Fruit fly (Drosophila melanogaster) whole organism, embryonic: ENCODE measurements around the gene PIG-B.

Experiments
- Abd-B ChIP-seq: fragments of 200-800 bp; sonication (Bioruptor generic); optimal IDR thresholded peaks from 2 replicates; lab custom pipeline; 2018; ENCODE audit warnings: missing biosample characterization, mild to moderate bottlenecking, missing genetic modification characterization, moderate library complexity
- Antp ChIP-seq: fragments of 200-800 bp; sonication (Bioruptor generic); optimal IDR thresholded peaks from 3 replicates; lab custom pipeline; 2016; ENCODE audit warnings: missing biosample characterization, missing genetic modification characterization
- CG10565 ChIP-seq: fragments of 200-800 bp; sonication (Bioruptor generic); optimal IDR thresholded peaks from 3 replicates; lab custom pipeline; 2016; ENCODE audit warnings: missing biosample characterization, mild to moderate bottlenecking, missing genetic modification characterization
- CG11695 ChIP-seq: fragments of 200-800 bp; sonication (Bioruptor generic); IDR thresholded peaks from 3 replicates; pipeline ENCODE4 v1.3.6; 2022; ENCODE audit warnings: missing biosample characterization, missing genetic modification characterization
- CG12744 ChIP-seq: fragments of 200-800 bp; sonication (Bioruptor generic); optimal IDR thresholded peaks from 2 replicates; lab custom pipeline; 2016; ENCODE audit warnings: missing biosample characterization, missing genetic modification characterization
- CG13624 ChIP-seq: fragments of 200-800 bp; sonication (Bioruptor generic); optimal IDR thresholded peaks from 2 replicates; lab custom pipeline; 2016; ENCODE audit warnings: missing biosample characterization, missing genetic modification characterization
- CG1602 ChIP-seq: fragments of 200-800 bp; sonication (Bioruptor generic); optimal IDR thresholded peaks from 3 replicates; lab custom pipeline; 2016; ENCODE audit warnings: missing biosample characterization, missing genetic modification characterization
- CG2199 ChIP-seq: fragments of 200-800 bp; sonication (Bioruptor generic); IDR thresholded peaks from 3 replicates; pipeline ENCODE4 v1.3.6; 2022; ENCODE audit warnings: missing biosample characterization, missing genetic modification characterization
- CG2712 ChIP-seq: fragments of 200-800 bp; optimal IDR thresholded peaks from 3 replicates; lab custom pipeline; 2019; ENCODE audit warnings: missing biosample characterization, mild to moderate bottlenecking, missing genetic modification characterization, moderate library complexity
- CG3065 ChIP-seq: fragments of 200-800 bp; sonication (Bioruptor generic); optimal IDR thresholded peaks from 2 replicates; lab custom pipeline; 2016; ENCODE audit warnings: missing biosample characterization, missing genetic modification characterization
- CG3407 ChIP-seq: fragments of 200-800 bp; sonication (Bioruptor generic); optimal IDR thresholded peaks from 2 replicates; lab custom pipeline; 2018; ENCODE audit warnings: missing biosample characterization, mild to moderate bottlenecking, missing genetic modification characterization
- CG4424 ChIP-seq: fragments of 200-800 bp; sonication (Bioruptor generic); optimal IDR thresholded peaks from 3 replicates; lab custom pipeline; 2016; ENCODE audit warnings: missing biosample characterization, missing genetic modification characterization
- CG5245 ChIP-seq: fragments of 200-800 bp; sonication (Bioruptor generic); optimal IDR thresholded peaks from 3 replicates; lab custom pipeline; 2016; ENCODE audit warnings: missing biosample characterization, missing genetic modification characterization
- CG6683 ChIP-seq: fragments of 200-800 bp; sonication (Bioruptor generic); optimal IDR thresholded peaks from 2 replicates; lab custom pipeline; 2017; ENCODE audit warnings: missing biosample characterization, mild to moderate bottlenecking, missing genetic modification characterization, missing genetic modification reagents
- CG8281 ChIP-seq: fragments of 200-800 bp; sonication (Bioruptor generic); optimal IDR thresholded peaks from 2 replicates; lab custom pipeline; 2018; ENCODE audit warnings: missing biosample characterization, mild to moderate bottlenecking, missing genetic modification characterization, moderate library complexity
- CG8359 ChIP-seq: fragments of 200-800 bp; sonication (Bioruptor generic); optimal IDR thresholded peaks from 2 replicates; lab custom pipeline; 2017; ENCODE audit warnings: missing biosample characterization, mild to moderate bottlenecking, missing genetic modification characterization, borderline replicate concordance
- CG8944 ChIP-seq: fragments of 200-800 bp; sonication (Bioruptor generic); optimal IDR thresholded peaks from 3 replicates; lab custom pipeline; 2016; ENCODE audit warnings: missing biosample characterization, missing genetic modification characterization
- CG9876 ChIP-seq: fragments of 200-800 bp; sonication (Bioruptor generic); optimal IDR thresholded peaks from 2 replicates; lab custom pipeline; 2016; ENCODE audit warnings: missing biosample characterization, missing genetic modification characterization
- Dp ChIP-seq: fragments of 200-800 bp; sonication (Bioruptor generic); optimal IDR thresholded peaks from 2 replicates; lab custom pipeline; 2018; ENCODE audit warnings: missing biosample characterization, mild to moderate bottlenecking, missing genetic modification characterization, moderate library complexity
- HLH3B ChIP-seq: fragments of 200-800 bp; sonication (Bioruptor generic); IDR thresholded peaks from 2 replicates; pipeline ENCODE4 v1.3.6; 2022; ENCODE audit warnings: missing biosample characterization, missing genetic modification characterization
- Hr39 ChIP-seq: fragments of >200 bp; optimal IDR thresholded peaks from 2 replicates; lab custom pipeline; 2017
- Kr ChIP-seq: fragments of 200-800 bp; sonication (Bioruptor generic); optimal IDR thresholded peaks from 2 replicates; lab custom pipeline; 2017; ENCODE audit warnings: missing biosample characterization, mild to moderate bottlenecking, missing genetic modification characterization
- MESR4 ChIP-seq: fragments of 200-800 bp; sonication (Bioruptor generic); optimal IDR thresholded peaks from 2 replicates; lab custom pipeline; 2018; ENCODE audit warnings: missing biosample characterization, mild to moderate bottlenecking, missing genetic modification characterization, moderate library complexity
- Med ChIP-seq: fragments of 200-800 bp; sonication (Bioruptor generic); peaks from one replicate; lab custom pipeline; 2016; ENCODE audit warnings: missing biosample characterization, missing genetic modification characterization, mild to moderate bottlenecking, inconsistent platforms, moderate library complexity
- NC2α ChIP-seq: fragments of 200-800 bp; sonication (Bioruptor generic); optimal IDR thresholded peaks from 2 replicates; lab custom pipeline; 2016; ENCODE audit warnings: missing biosample characterization, missing genetic modification characterization
- Neu2 ChIP-seq: fragments of 200-800 bp; sonication (Bioruptor generic); optimal IDR thresholded peaks from 3 replicates; lab custom pipeline; 2016; ENCODE audit warnings: missing biosample characterization, missing genetic modification characterization, borderline replicate concordance
- Optix ChIP-seq: fragments of 200-800 bp; sonication (Bioruptor generic); IDR thresholded peaks from 3 replicates; pipeline ENCODE4 v1.3.6; 2022; ENCODE audit warnings: missing biosample characterization, missing genetic modification characterization
- Pdp1 ChIP-seq, 2 experiments: fragments of 200-800 bp; sonication (Bioruptor generic); optimal IDR thresholded peaks; 3 replicates each; lab custom pipeline; 2016; ENCODE audit warnings: missing biosample characterization in 2 of 2, missing genetic modification characterization in 2 of 2, mild to moderate bottlenecking in 1 of 2, moderate library complexity in 1 of 2
- ac ChIP-seq: fragments of 200-800 bp; sonication (Bioruptor generic); optimal IDR thresholded peaks from 3 replicates; lab custom pipeline; 2017; ENCODE audit warnings: missing biosample characterization, mild to moderate bottlenecking, missing genetic modification characterization
- ato ChIP-seq: fragments of 200-800 bp; sonication (Bioruptor generic); IDR thresholded peaks from 2 replicates; pipeline ENCODE4 v1.3.6; 2022; ENCODE audit warnings: missing biosample characterization, missing genetic modification characterization; ENCODE audit not compliant: partially characterized antibody
- cg ChIP-seq: fragments of 200-800 bp; sonication (Bioruptor generic); optimal IDR thresholded peaks from 3 replicates; lab custom pipeline; 2019; ENCODE audit warnings: missing biosample characterization, mild to moderate bottlenecking, missing genetic modification characterization, moderate library complexity
- ci ChIP-seq: fragments of 200-800 bp; sonication (Bioruptor generic); IDR thresholded peaks from 3 replicates; pipeline ENCODE4 v1.3.6; 2022; ENCODE audit warnings: missing biosample characterization, missing genetic modification characterization
- corto ChIP-seq: fragments of 200-800 bp; sonication (Bioruptor generic); optimal IDR thresholded peaks from 2 replicates; lab custom pipeline; 2016; ENCODE audit warnings: missing biosample characterization, mild to moderate bottlenecking, missing genetic modification characterization, moderate library complexity
- crol ChIP-seq: fragments of 200-800 bp; sonication (Bioruptor generic); IDR thresholded peaks from 2 replicates; pipeline ENCODE4 v1.3.6; 2022; ENCODE audit warnings: missing biosample characterization, missing genetic modification characterization
- eve ChIP-seq, 2 experiments: fragments of >200 bp; optimal IDR thresholded peaks; 2 replicates each; lab custom pipeline; 2017; ENCODE audit warnings: missing biosample characterization in 2 of 2, missing genetic modification characterization in 2 of 2
- ftz-f1 ChIP-seq: fragments of 200-800 bp; sonication (Bioruptor generic); optimal IDR thresholded peaks from 2 replicates; lab custom pipeline; 2016; ENCODE audit warnings: missing biosample characterization, missing genetic modification characterization
- grau ChIP-seq: fragments of 200-800 bp; optimal IDR thresholded peaks from 3 replicates; lab custom pipeline; 2019; ENCODE audit warnings: missing biosample characterization, mild to moderate bottlenecking, missing genetic modification characterization, moderate library complexity
- h ChIP-seq: fragments of >200 bp; optimal IDR thresholded peaks from 2 replicates; lab custom pipeline; 2017
- ken ChIP-seq: fragments of 200-800 bp; sonication (Bioruptor generic); IDR thresholded peaks from 3 replicates; pipeline ENCODE4 v1.3.6; 2022; ENCODE audit warnings: missing biosample characterization, missing genetic modification characterization
- lov ChIP-seq, 2 experiments: fragments of 200-800 bp in 1 of 2; fragments of >200 bp in 1 of 2; sonication (Bioruptor generic) in 1 of 2; IDR thresholded peaks in 1 of 2; optimal IDR thresholded peaks in 1 of 2; 2 replicates in 1 of 2; 3 replicates in 1 of 2; pipeline versions ENCODE4 v1.3.6 to Lab custom; 2017 to 2022; ENCODE audit warnings: missing biosample characterization in 1 of 2, missing genetic modification characterization in 1 of 2
- luna ChIP-seq: fragments of 200-800 bp; sonication (Bioruptor generic); optimal IDR thresholded peaks from 2 replicates; lab custom pipeline; 2016; ENCODE audit warnings: missing biosample characterization, missing genetic modification characterization
- nerfin-1 ChIP-seq: fragments of 200-800 bp; sonication (Bioruptor generic); optimal IDR thresholded peaks from 3 replicates; lab custom pipeline; 2019; ENCODE audit warnings: missing biosample characterization, mild to moderate bottlenecking, missing genetic modification characterization, moderate library complexity
- nom ChIP-seq: fragments of 200-800 bp; sonication (Bioruptor generic); optimal IDR thresholded peaks from 2 replicates; lab custom pipeline; 2017; ENCODE audit warnings: missing biosample characterization, missing genetic modification characterization, mild to moderate bottlenecking, moderate library complexity, missing genetic modification reagents
- otp ChIP-seq: fragments of 200-800 bp; sonication (Bioruptor generic); IDR thresholded peaks from 3 replicates; pipeline ENCODE4, ENCODE4 v1.3.6; 2022; ENCODE audit warnings: missing biosample characterization, missing genetic modification characterization
- p53 ChIP-seq: fragments of 200-800 bp; sonication (Bioruptor generic); optimal IDR thresholded peaks from 2 replicates; lab custom pipeline; 2016; ENCODE audit warnings: missing biosample characterization, missing genetic modification characterization
- prd ChIP-seq, 3 experiments: fragments of >200 bp in 2 of 3; fragments of 200-800 bp in 1 of 3; sonication (Bioruptor generic) in 1 of 3; optimal IDR thresholded peaks in 2 of 3; IDR thresholded peaks in 1 of 3; 2 replicates in 2 of 3; 3 replicates in 1 of 3; pipeline versions ENCODE4 v1.3.6 to Lab custom; 2017 to 2022; ENCODE audit warnings: missing biosample characterization in 1 of 3, missing genetic modification characterization in 1 of 3
- pum ChIP-seq: fragments of 200-800 bp; sonication (Bioruptor generic); optimal IDR thresholded peaks from 2 replicates; lab custom pipeline; 2016; ENCODE audit warnings: missing biosample characterization, missing genetic modification characterization
- run ChIP-seq: fragments of 200-800 bp; sonication (Bioruptor generic); optimal IDR thresholded peaks from 3 replicates; lab custom pipeline; 2018; ENCODE audit warnings: missing biosample characterization, mild to moderate bottlenecking, missing genetic modification characterization
- shn ChIP-seq: fragments of 200-800 bp; sonication (Bioruptor generic); optimal IDR thresholded peaks from 3 replicates; lab custom pipeline; 2016; ENCODE audit warnings: missing biosample characterization, missing genetic modification characterization
- trem ChIP-seq: fragments of 200-800 bp; optimal IDR thresholded peaks from 3 replicates; lab custom pipeline; 2019; ENCODE audit warnings: missing biosample characterization, mild to moderate bottlenecking, missing genetic modification characterization, moderate library complexity
- zfh1 ChIP-seq: fragments of 200-800 bp; sonication (Bioruptor generic); IDR thresholded peaks from 3 replicates; pipeline ENCODE4 v1.3.6; 2022; ENCODE audit warnings: missing biosample characterization, missing genetic modification characterization

PIG-B gene

DNA sequence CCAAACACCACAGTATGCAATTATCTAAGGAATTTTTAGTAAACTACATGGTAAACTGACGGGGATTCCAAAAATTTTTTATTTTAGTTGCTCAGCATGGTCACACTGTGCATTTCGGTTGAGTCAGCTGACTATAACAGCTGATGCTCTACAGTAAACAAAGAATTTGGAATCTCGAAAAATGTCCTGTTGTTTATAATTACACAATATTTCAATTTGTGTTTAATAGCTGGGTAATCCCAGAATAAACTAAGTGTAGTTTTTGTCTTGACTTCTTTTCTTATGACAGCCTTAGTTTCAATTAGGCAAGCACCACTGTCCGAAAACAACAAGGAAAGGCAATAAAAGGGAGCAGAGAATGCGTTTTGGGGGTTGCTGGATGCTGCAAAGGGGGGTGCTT lies 25.4 kb upstream of the PIG-B start (continued):
- TF ChIP-seq Pdp1 (GFP tag; optimal IDR thresholded peaks at IDR 0.05; lab: Kevin White, UChicago) (peak in 1 of 2 experiments; percentile 25), p53 (GFP tag; lab: Kevin White, UChicago) (no peak), MESR4 (GFP tag; lab: Kevin White, UChicago) (no peak), CG3407 (GFP tag; lab: Kevin White, UChicago) (no peak), CG11695 (no peak), shn (GFP tag; lab: Kevin White, UChicago) (no peak), HLH3B (GFP tag; lab: Robert Waterston, UW) (peak; percentile 47; the same call in 1 of the 2 replicates), CG6683 (GFP tag; lab: Kevin White, UChicago) (no peak), nom (GFP tag; lab: Kevin White, UChicago) (no peak), CG9876 (no peak), CG12744 (GFP tag; lab: Kevin White, UChicago) (no peak), h (lab: Kevin White, UChicago) (no peak), Optix (GFP tag; lab: Robert Waterston, UW) (no peak), ftz-f1 (GFP tag; lab: Kevin White, UChicago) (no peak), CG8944 (GFP tag; lab: Kevin White, UChicago) (peak; percentile 15), NC2α (GFP tag; lab: Kevin White, UChicago) (no peak), Neu2 (GFP tag; lab: Kevin White, UChicago) (no peak), prd (optimal IDR thresholded peaks at IDR 0.05; lab: Kevin White, UChicago) (no peak), prd (GFP tag; IDR thresholded peaks at IDR 0.05; lab: Robert Waterston, UW) (peak; percentile 77), nerfin-1 (tag; lab: Kevin White, UChicago) (no peak), Antp (GFP tag; lab: Kevin White, UChicago) (peak; percentile 33), CG10565 (GFP tag; lab: Kevin White, UChicago) (no peak), CG3065 (GFP tag; lab: Kevin White, UChicago) (no peak), Kr (no peak), CG1602 (GFP tag; lab: Kevin White, UChicago) (no peak), eve (GFP tag; optimal IDR thresholded peaks at IDR 0.05; lab: Kevin White, UChicago) (peak in 1 of 2 experiments; percentile 3), pum (peak; percentile 7), trem (no peak), CG4424 (GFP tag; lab: Kevin White, UChicago) (peak; percentile 7), Hr39 (lab: Kevin White, UChicago) (no peak), ci (GFP tag; lab: Robert Waterston, UW) (peak; percentile 72; the same call in 2 of the 3 replicates), grau (peak; percentile 87), CG2712 (peak; percentile 55), Abd-B (GFP tag; lab: Kevin White, UChicago) (peak; percentile 11), ken (peak; percentile 53; the same call in 1 of the 3 replicates), crol (GFP tag; lab: Robert Waterston, UW) (no peak), ato (GFP tag; lab: Robert Waterston, UW) (no peak), cg (GFP tag; lab: Kevin White, UChicago) (no peak), luna (GFP tag; lab: Kevin White, UChicago) (no peak), CG8281 (tag; lab: Kevin White, UChicago) (no peak), zfh1 (peak; percentile 68; the same call in 2 of the 3 replicates), CG8359 (GFP tag; lab: Kevin White, UChicago) (no peak), ac (GFP tag; lab: Kevin White, UChicago) (no peak), Dp (no peak), otp (GFP tag; lab: Robert Waterston, UW) (0 out of 3 replicates have a peak, but pooled peaks have one; percentile 6), CG13624 (GFP tag; lab: Kevin White, UChicago) (no peak), Med (GFP tag; lab: Kevin White, UChicago) (peak; percentile 78), run (no peak), CG2199 (GFP tag; lab: Robert Waterston, UW) (no peak), CG5245 (GFP tag; lab: Kevin White, UChicago) (no peak), corto (GFP tag; lab: Kevin White, UChicago) (no peak), lov (optimal IDR thresholded peaks at IDR 0.05; lab: Kevin White, UChicago) (no peak), lov (GFP tag; IDR thresholded peaks at IDR 0.05; lab: Robert Waterston, UW) (no peak)
